Fruit fly (Drosophila melanogaster): ENCODE data around the gene CG17931.

The CG17931 gene

DNA sequence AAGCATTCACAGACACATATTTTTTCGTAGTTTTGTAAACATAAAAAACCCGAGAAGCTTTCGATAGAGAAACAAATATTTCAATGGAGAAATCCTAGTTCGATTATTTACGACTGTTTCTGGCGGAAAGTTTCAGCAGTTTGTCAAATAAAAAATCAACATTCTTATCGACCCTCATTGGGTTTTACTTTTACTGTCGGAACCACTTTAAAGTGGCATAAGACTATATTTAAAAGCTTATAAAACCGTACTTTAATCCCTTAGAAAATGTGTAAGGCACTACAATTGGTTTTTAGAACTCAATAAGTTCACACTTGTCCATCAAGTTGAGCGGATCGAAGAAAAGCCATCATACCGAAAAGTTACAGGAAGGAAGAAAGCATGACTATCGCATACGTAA is 34.1 kb downstream of the CG17931 start, which contains the start of gene CG17929:
CG17929 (plus strand) TSS at position 301 of the 400 bp plus-strand sequence.
- TF ChIP-seq insv (GFP tag; optimal IDR thresholded peaks at IDR 0.05) (no peak), CG15479 (GFP tag; optimal IDR thresholded peaks at IDR 0.05) (no peak), odd (GFP tag; optimal IDR thresholded peaks at IDR 0.05) (no peak), D19B (GFP tag; optimal IDR thresholded peaks at IDR 0.05) (no peak), CG7839 (tag; optimal IDR thresholded peaks at IDR 0.05) (no peak), CG6813 (GFP tag; optimal IDR thresholded peaks at IDR 0.05) (no peak), sens-2 (GFP tag; IDR thresholded peaks at IDR 0.05) (no peak), zf30C (GFP tag; optimal IDR thresholded peaks at IDR 0.05) (no peak), dpn (GFP tag; optimal IDR thresholded peaks at IDR 0.05) (no peak), ham (GFP tag; IDR thresholded peaks at IDR 0.05) (no peak), usp (GFP tag; optimal IDR thresholded peaks at IDR 0.05) (no peak), run (tag; optimal IDR thresholded peaks at IDR 0.05) (no peak), lola (GFP tag; optimal IDR thresholded peaks at IDR 0.05) (no peak), Opbp (GFP tag; IDR thresholded peaks at IDR 0.05; ENCODE audit: partially characterized antibody) (no peak), trh (GFP tag; optimal IDR thresholded peaks at IDR 0.05) (no peak), CG17361 (GFP tag; IDR thresholded peaks at IDR 0.05) (no peak), CG5245 (GFP tag; optimal IDR thresholded peaks at IDR 0.05) (no peak), CG11504 (tag; optimal IDR thresholded peaks at IDR 0.05) (no peak), CG10209 (GFP tag; optimal IDR thresholded peaks at IDR 0.05) (no peak)

DNA sequence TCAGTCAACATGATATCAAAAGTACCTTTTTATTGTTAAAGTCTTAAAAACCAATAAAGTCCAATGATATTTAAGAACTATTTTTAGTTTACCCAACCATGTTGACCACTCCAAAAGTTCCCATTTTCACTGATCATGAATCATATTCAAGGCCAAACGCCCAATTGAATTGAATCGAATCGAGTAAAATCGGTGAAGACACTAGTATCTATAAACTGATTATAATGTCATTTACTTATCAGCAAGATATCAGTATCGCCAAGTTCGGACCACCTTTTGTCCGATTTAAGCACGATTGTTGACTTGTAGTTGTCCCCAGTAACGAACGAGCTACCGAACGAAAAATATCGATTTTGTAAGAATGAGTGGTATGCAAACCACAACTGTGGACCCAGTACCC is 36.2 kb downstream of the CG17931 start, which contains the start of gene CG6901:
CG6901 (plus strand) TSS at position 323 of the 400 bp plus-strand sequence.
- peak; percentile 76 for TF ChIP-seq lab (GFP tag; optimal IDR thresholded peaks at IDR 0.05)
- no peak for TF ChIP-seq CTCF (GFP tag; optimal IDR thresholded peaks at IDR 0.05)
- TF ChIP-seq CG7987 (GFP tag; optimal IDR thresholded peaks at IDR 0.05): no peak
- TF ChIP-seq exex (tag; optimal IDR thresholded peaks at IDR 0.05): peak; percentile 51
- no peak for TF ChIP-seq eve (GFP tag; optimal IDR thresholded peaks at IDR 0.05)
- peak; percentile 2 for TF ChIP-seq sens (GFP tag)
- TF ChIP-seq ac (GFP tag; optimal IDR thresholded peaks at IDR 0.05): no peak
- no peak for TF ChIP-seq chif (GFP tag; optimal IDR thresholded peaks at IDR 0.05)
- TF ChIP-seq yki (optimal IDR thresholded peaks at IDR 0.05): no peak

DNA sequence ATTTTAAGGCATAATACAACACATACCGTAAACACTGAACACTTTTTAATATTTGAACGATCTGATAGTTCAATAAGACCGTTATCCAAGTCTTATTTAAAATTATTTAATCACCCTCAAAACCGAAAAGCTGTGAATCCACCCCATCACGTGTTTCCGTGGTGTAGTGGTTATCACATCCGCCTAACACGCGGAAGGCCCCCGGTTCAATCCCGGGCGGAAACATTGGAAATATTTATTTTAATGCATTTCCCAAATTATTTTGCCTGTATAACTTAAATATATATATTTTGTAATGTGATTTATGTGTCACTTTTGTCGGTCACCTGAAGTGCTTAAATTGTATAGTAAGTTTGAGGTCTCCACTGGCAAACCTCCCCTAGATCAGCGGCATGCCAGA is 37.7 kb downstream of the CG17931 start, which contains the start of gene CG44044:
CG44044 (plus strand) TSS at position 301 of the 400 bp plus-strand sequence.
- TF ChIP-seq crp (GFP tag; optimal IDR thresholded peaks at IDR 0.05): no peak
- no peak for TF ChIP-seq Abd-B (GFP tag; optimal IDR thresholded peaks at IDR 0.05)
- no peak for TF ChIP-seq CG30403 (GFP tag; optimal IDR thresholded peaks at IDR 0.05)
- TF ChIP-seq Bdp1 (GFP tag; optimal IDR thresholded peaks at IDR 0.05): peak; percentile 56
- no peak for TF ChIP-seq CG12155 (GFP tag; optimal IDR thresholded peaks at IDR 0.05)
- TF ChIP-seq sens (GFP tag): peak; percentile 9
- TF ChIP-seq Oli (tag; optimal IDR thresholded peaks at IDR 0.05): no peak
- TF ChIP-seq CG1024 (GFP tag; IDR thresholded peaks at IDR 0.05): no peak
- TF ChIP-seq hth (optimal IDR thresholded peaks at IDR 0.05): no peak
- TF ChIP-seq CG18599 (GFP tag; optimal IDR thresholded peaks at IDR 0.05): no peak
- TF ChIP-seq Hsf (GFP tag; optimal IDR thresholded peaks at IDR 0.05): no peak
- TF ChIP-seq CG18476 (GFP tag; optimal IDR thresholded peaks at IDR 0.05): peak; percentile 37
- no peak for TF ChIP-seq Camta (GFP tag; optimal IDR thresholded peaks at IDR 0.05)
- no peak for TF ChIP-seq bowl (GFP tag; IDR thresholded peaks at IDR 0.05)
- TF ChIP-seq oc (tag; optimal IDR thresholded peaks at IDR 0.05): no peak
